Worm (Caenorhabditis elegans) whole organism, L2 larva: ENCODE measurements around the gene R12C12.5.

Source experiments
- C34F6.9 ChIP-seq: fragments of 150-350 bp; optimal IDR thresholded peaks from 2 replicates; lab custom pipeline; 2014; ENCODE audit warnings: missing biosample characterization, missing genetic modification characterization
- R02D3.7 ChIP-seq: fragments of 150-350 bp; optimal IDR thresholded peaks from 2 replicates; lab custom pipeline; 2014; ENCODE audit warnings: missing biosample characterization, missing genetic modification characterization
- ZK546.5 ChIP-seq: sonication (generic microtip); optimal IDR thresholded peaks from 2 replicates; lab custom pipeline; 2017; ENCODE audit warnings: missing biosample characterization, missing genetic modification characterization
- alr-1 ChIP-seq: fragments of 150-350 bp; optimal IDR thresholded peaks from 2 replicates; lab custom pipeline; 2014; ENCODE audit warnings: missing biosample characterization, missing genetic modification characterization
- aly-2 ChIP-seq: fragments of 150-350 bp; optimal IDR thresholded peaks from 2 replicates; lab custom pipeline; 2014; ENCODE audit warnings: missing biosample characterization, missing genetic modification characterization
- ama-1 ChIP-seq: fragments of 150-350 bp; optimal IDR thresholded peaks from 2 replicates; lab custom pipeline; 2018; ENCODE audit warnings: inconsistent platforms
- ceh-16 ChIP-seq: fragments of 150-350 bp; optimal IDR thresholded peaks from 2 replicates; lab custom pipeline; 2014; ENCODE audit warnings: missing biosample characterization, missing genetic modification characterization
- ceh-82 ChIP-seq: fragments of 150-350 bp; optimal IDR thresholded peaks from 2 replicates; lab custom pipeline; 2014; ENCODE audit warnings: missing biosample characterization, missing genetic modification characterization
- dmd-4 ChIP-seq: sonication (generic microtip); optimal IDR thresholded peaks from 2 replicates; lab custom pipeline; 2017; ENCODE audit warnings: missing biosample characterization, missing genetic modification characterization
- egl-27 ChIP-seq: sonication (generic microtip); optimal IDR thresholded peaks from 3 replicates; lab custom pipeline; 2017; ENCODE audit warnings: missing biosample characterization, missing genetic modification reagents, missing genetic modification characterization
- elt-1 ChIP-seq: fragments of 150-350 bp; optimal IDR thresholded peaks from 2 replicates; lab custom pipeline; 2014; ENCODE audit warnings: missing biosample characterization, missing genetic modification characterization
- elt-3 ChIP-seq: sonication (generic microtip); optimal IDR thresholded peaks from 2 replicates; lab custom pipeline; 2017; ENCODE audit warnings: missing biosample characterization, missing genetic modification characterization
- fos-1 ChIP-seq: fragments of 150-350 bp; optimal IDR thresholded peaks from 2 replicates; lab custom pipeline; 2014; ENCODE audit warnings: missing biosample characterization, missing genetic modification characterization
- lin-11 ChIP-seq: fragments of 150-350 bp; sonication (generic microtip); optimal IDR thresholded peaks from 2 replicates; lab custom pipeline; 2014; ENCODE audit warnings: missing biosample characterization, missing genetic modification characterization, inconsistent platforms, mixed read lengths
- lin-13 ChIP-seq: fragments of 150-350 bp; optimal IDR thresholded peaks from 2 replicates; lab custom pipeline; 2014; ENCODE audit warnings: missing biosample characterization, missing genetic modification reagents, missing genetic modification characterization
- lin-39 ChIP-seq: fragments of 150-350 bp; optimal IDR thresholded peaks from 2 replicates; lab custom pipeline; 2014; ENCODE audit warnings: missing biosample characterization, missing genetic modification reagents, missing genetic modification characterization
- lsy-2 ChIP-seq, 2 experiments: fragments of 150-350 bp in 1 of 2; sonication (generic microtip) in 1 of 2; optimal IDR thresholded peaks; 2 replicates each; lab custom pipeline; 2014 to 2017; ENCODE audit warnings: missing biosample characterization in 2 of 2, missing genetic modification characterization in 2 of 2
- mab-5 ChIP-seq: fragments of 150-350 bp; optimal IDR thresholded peaks from 2 replicates; lab custom pipeline; 2014; ENCODE audit warnings: missing biosample characterization, missing genetic modification characterization
- mdl-1 ChIP-seq, 2 experiments: fragments of 150-350 bp in 1 of 2; sonication (generic microtip) in 1 of 2; optimal IDR thresholded peaks; 2 replicates each; lab custom pipeline; 2017; ENCODE audit warnings: missing biosample characterization in 2 of 2, missing genetic modification characterization in 2 of 2
- nhr-10 ChIP-seq: sonication (generic microtip); optimal IDR thresholded peaks from 2 replicates; lab custom pipeline; 2017; ENCODE audit warnings: missing biosample characterization, missing genetic modification characterization
- nhr-11 ChIP-seq: fragments of 150-350 bp; optimal IDR thresholded peaks from 2 replicates; lab custom pipeline; 2014; ENCODE audit warnings: missing biosample characterization, missing genetic modification characterization
- nhr-12 ChIP-seq: fragments of 150-350 bp; optimal IDR thresholded peaks from 2 replicates; lab custom pipeline; 2014; ENCODE audit warnings: missing biosample characterization, missing genetic modification characterization
- nhr-129 ChIP-seq: fragments of 150-350 bp; optimal IDR thresholded peaks from 2 replicates; lab custom pipeline; 2014; ENCODE audit warnings: missing biosample characterization, missing genetic modification characterization
- nhr-21 ChIP-seq: fragments of 150-350 bp; optimal IDR thresholded peaks from 2 replicates; lab custom pipeline; 2014; ENCODE audit warnings: missing biosample characterization, missing genetic modification characterization
- nhr-25 ChIP-seq: fragments of 150-350 bp; sonication (generic microtip); optimal IDR thresholded peaks from 3 replicates; lab custom pipeline; 2014; ENCODE audit warnings: missing biosample characterization, missing genetic modification characterization
- sem-4 ChIP-seq: fragments of 150-350 bp; optimal IDR thresholded peaks from 2 replicates; lab custom pipeline; 2014; ENCODE audit warnings: missing biosample characterization, missing genetic modification reagents, missing genetic modification characterization
- sma-3 ChIP-seq: sonication (generic microtip); optimal IDR thresholded peaks from 2 replicates; lab custom pipeline; 2016; ENCODE audit warnings: missing genetic modification reagents, missing genetic modification characterization, missing compliant biosample characterization
- snpc-4 ChIP-seq: fragments of 150-350 bp; optimal IDR thresholded peaks from 2 replicates; lab custom pipeline; 2014; ENCODE audit warnings: missing biosample characterization, missing genetic modification characterization
- unc-55 ChIP-seq: fragments of 150-350 bp; sonication (generic microtip); optimal IDR thresholded peaks from 3 replicates; lab custom pipeline; 2014; ENCODE audit warnings: missing biosample characterization, missing genetic modification reagents, missing genetic modification characterization
- unc-62 ChIP-seq: fragments of 150-350 bp; optimal IDR thresholded peaks from 2 replicates; lab custom pipeline; 2014; ENCODE audit warnings: missing biosample characterization, missing genetic modification reagents, missing genetic modification characterization
- zag-1 ChIP-seq: fragments of 150-350 bp; optimal IDR thresholded peaks from 2 replicates; lab custom pipeline; 2014; ENCODE audit warnings: missing biosample characterization, missing genetic modification characterization
- ztf-1 ChIP-seq: fragments of 200-800 bp; sonication (Bioruptor generic); conservative IDR thresholded peaks from 2 replicates; pipeline ENCODE4 v1.3.6; 2022; ENCODE audit warnings: missing genetic modification characterization, missing compliant biosample characterization
- ztf-11 ChIP-seq: sonication (generic microtip); optimal IDR thresholded peaks from 2 replicates; lab custom pipeline; 2017; ENCODE audit warnings: missing biosample characterization, missing genetic modification characterization
- ztf-4 ChIP-seq: fragments of 150-350 bp; optimal IDR thresholded peaks from 2 replicates; lab custom pipeline; 2014; ENCODE audit warnings: missing biosample characterization, missing genetic modification characterization

R12C12.5 gene

DNA sequence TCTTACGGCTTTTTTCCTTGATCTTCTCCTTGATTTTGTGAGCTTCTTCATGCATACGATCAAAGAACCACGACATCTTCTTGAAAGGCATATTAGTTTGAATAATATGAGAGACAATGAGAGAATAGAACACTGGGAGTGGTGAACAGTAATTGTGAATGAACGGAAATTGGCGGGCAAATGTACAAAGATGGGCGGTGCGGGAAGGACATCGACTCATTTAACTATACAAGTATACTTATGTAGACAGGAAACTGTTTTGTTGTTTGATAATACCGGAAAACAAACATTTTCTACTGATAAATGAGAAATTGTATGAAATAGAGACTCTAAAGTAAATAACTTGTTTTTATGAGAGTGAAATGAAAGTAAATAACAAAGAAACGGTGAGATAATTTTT lies at the start of gene R12C12.5:
Gene R12C12.5 (minus strand): TSS at position 101 of the 400 bp plus-strand sequence.
- no peak for TF ChIP-seq nhr-12 (tag; lab: Kevin White, UChicago)
- TF ChIP-seq mdl-1 (tag; optimal IDR thresholded peaks at IDR 0.05; lab: Kevin White, UChicago) = no peak
- TF ChIP-seq zag-1 = no peak
- TF ChIP-seq ama-1 = no peak
- no peak for TF ChIP-seq lin-39 (tag; lab: Kevin White, UChicago)
- no peak for TF ChIP-seq ztf-4
- TF ChIP-seq, all 48 proteins: peak for 0

DNA sequence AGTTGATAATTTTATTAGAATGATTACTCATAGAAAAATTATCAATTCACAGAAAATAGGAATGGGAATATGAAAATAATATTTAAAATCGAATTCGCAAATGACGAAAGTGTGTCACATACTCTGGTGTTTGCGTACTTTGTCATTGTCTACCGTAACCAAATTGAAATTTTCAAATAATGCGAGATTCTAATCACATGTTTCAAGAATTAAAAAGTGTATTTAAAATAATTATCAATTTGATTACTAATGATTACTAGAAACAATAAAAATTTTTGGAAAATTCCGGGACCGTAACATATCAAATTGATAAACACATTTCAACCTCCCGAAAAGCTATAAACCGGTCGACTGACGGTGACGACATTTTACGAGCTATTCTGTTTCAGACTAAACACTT lies 46.4 kb upstream of the R12C12.5 start, which contains the start of the genes fbf-2 and nspg-3:
Gene fbf-2 (minus strand): TSS at position 101 of the 400 bp plus-strand sequence.
Gene nspg-3 (plus strand): TSS at position 388 of the 400 bp plus-strand sequence.
- TF ChIP-seq alr-1 (tag; lab: Kevin White, UChicago) = no peak

DNA sequence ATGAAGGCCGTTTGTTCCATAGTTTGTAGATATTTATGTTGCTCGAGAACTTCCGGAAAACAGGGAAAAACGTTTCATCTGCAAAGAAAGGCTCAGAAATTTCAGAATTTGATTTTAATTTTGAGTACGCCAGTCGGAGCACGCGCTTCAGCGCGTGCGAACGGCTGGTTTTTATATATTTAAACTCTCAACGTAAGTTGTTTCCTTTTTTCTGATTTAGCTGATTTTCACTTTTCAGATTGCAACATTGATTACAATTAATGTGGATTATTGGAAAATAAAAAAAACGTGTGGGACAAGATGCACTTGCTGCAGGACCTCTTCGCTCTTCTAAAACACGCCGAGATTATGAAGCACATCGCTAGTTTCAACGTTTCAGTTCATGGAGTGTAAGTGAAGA lies 37.7 kb upstream of the R12C12.5 start, which contains the start of gene F21H12.3:
Gene F21H12.3 (plus strand): TSS at position 301 of the 400 bp plus-strand sequence.
- TF ChIP-seq elt-3 (tag; lab: Kevin White, UChicago) = no peak
- TF ChIP-seq nhr-10 (tag; lab: Kevin White, UChicago) = no peak
- no peak for TF ChIP-seq zag-1
- no peak for TF ChIP-seq R02D3.7
- no peak for TF ChIP-seq lin-13
- TF ChIP-seq nhr-21 (tag; lab: Kevin White, UChicago) = no peak
- TF ChIP-seq unc-55 (GFP tag; lab: Kevin White, UChicago) = no peak
- no peak for TF ChIP-seq ztf-11 (tag; lab: Kevin White, UChicago)
- TF ChIP-seq aly-2 (tag; lab: Kevin White, UChicago) = no peak
- no peak for TF ChIP-seq ztf-4
- no peak for TF ChIP-seq lsy-2 (tag; optimal IDR thresholded peaks at IDR 0.05; lab: Kevin White, UChicago)
- no peak for TF ChIP-seq ceh-82 (tag; lab: Kevin White, UChicago)
- no peak for TF ChIP-seq snpc-4 (tag; lab: Kevin White, UChicago)
- no peak for TF ChIP-seq dmd-4 (tag; lab: Kevin White, UChicago)
- no peak for TF ChIP-seq mdl-1 (tag; optimal IDR thresholded peaks at IDR 0.05; lab: Kevin White, UChicago)
- no peak for TF ChIP-seq ceh-16 (tag; lab: Kevin White, UChicago)
- no peak for TF ChIP-seq ZK546.5 (tag; lab: Kevin White, UChicago)
- TF ChIP-seq C34F6.9 (tag; lab: Kevin White, UChicago) = no peak
- TF ChIP-seq sma-3 = no peak

DNA sequence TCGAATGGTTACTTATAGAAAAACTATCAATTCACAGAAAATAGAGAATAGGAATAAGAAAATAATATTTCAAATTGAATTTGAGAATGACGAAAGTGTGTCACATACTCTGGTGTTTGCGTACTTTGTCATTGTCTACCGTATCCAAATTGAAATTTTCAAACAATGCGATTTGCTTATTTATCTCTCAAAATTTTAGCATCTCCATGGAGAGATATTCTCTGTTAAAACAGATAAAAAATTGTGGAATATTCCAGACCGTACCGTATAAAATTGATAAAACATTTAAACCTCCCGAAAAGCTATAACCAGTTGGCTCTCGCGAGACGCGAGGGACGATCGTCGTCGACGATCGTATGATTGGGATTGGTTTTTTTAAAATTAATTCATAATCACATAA lies 35.8 kb upstream of the R12C12.5 start, which contains the start of gene fbf-1:
Gene fbf-1 (minus strand): TSS at position 101 of the 400 bp plus-strand sequence.
- TF ChIP-seq elt-1 (tag; lab: Kevin White, UChicago) (no peak), dmd-4 (tag; lab: Kevin White, UChicago) (no peak), C34F6.9 (tag; lab: Kevin White, UChicago) (no peak), zag-1 (no peak), elt-3 (tag; lab: Kevin White, UChicago) (no peak), nhr-11 (no peak)

DNA sequence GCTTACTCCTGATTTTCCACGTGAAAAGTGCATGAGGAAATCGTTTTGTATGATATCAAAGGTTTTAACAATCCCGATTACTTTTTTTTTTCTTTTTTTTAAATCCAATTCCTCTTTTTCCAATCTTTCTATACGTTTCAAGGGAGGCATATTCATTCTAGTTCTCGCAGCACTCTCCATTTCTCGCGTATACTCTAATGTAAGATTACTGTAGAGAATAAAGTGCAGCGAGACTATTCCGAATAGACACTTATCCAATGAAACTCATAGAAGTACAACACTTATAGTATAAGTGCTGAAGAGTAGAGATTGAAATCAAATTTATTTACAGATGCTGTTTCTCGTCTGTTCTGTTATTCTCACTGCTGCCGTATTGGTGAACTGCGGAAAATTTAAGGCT lies 32.7 kb upstream of the R12C12.5 start, which contains the start of gene H12I13.6:
Gene H12I13.6 (plus strand): TSS at position 301 of the 400 bp plus-strand sequence.
- TF ChIP-seq dmd-4 (tag; lab: Kevin White, UChicago) = no peak
- no peak for TF ChIP-seq ZK546.5 (tag; lab: Kevin White, UChicago)
- no peak for TF ChIP-seq unc-62 (GFP tag; lab: Kevin White, UChicago)
- no peak for TF ChIP-seq aly-2 (tag; lab: Kevin White, UChicago)
- TF ChIP-seq nhr-12 (tag; lab: Kevin White, UChicago) = no peak
- TF ChIP-seq zag-1 = no peak

ce11 chrII:6067066-6067465 lies 22.1 kb upstream of the R12C12.5 start, which contains the start of gene H12I13.1:
H12I13.1 (minus strand) TSS chrII:6067166.
- TF ChIP-seq ztf-11 (tag; lab: Kevin White, UChicago) (no peak), nhr-129 (tag; lab: Kevin White, UChicago) (no peak), ZK546.5 (tag; lab: Kevin White, UChicago) (no peak), egl-27 (tag; lab: Kevin White, UChicago) (no peak), mab-5 (tag; lab: Kevin White, UChicago) (no peak), ztf-1 (no peak), lin-11 (tag; lab: Kevin White, UChicago) (no peak), nhr-12 (tag; lab: Kevin White, UChicago) (no peak), fos-1 (no peak), nhr-10 (tag; lab: Kevin White, UChicago) (no peak), nhr-21 (tag; lab: Kevin White, UChicago) (no peak), ama-1 (no peak), ztf-4 (no peak), sem-4 (tag; lab: Kevin White, UChicago) (no peak), lin-39 (tag; lab: Kevin White, UChicago) (no peak), nhr-11 (no peak), nhr-25 (tag; lab: Kevin White, UChicago) (no peak)
